Worm (Caenorhabditis elegans) whole organism, early embryonic: ENCODE results near the gene ZK370.6.

ENCODE experiments used
- B0310.2 ChIP-seq: sonication (generic microtip); optimal IDR thresholded peaks from 2 replicates; lab custom pipeline; 2016; ENCODE audit warnings: mild to moderate bottlenecking, missing genetic modification characterization, missing compliant biosample characterization
- F13C5.2 ChIP-seq: sonication (generic microtip); optimal IDR thresholded peaks from 2 replicates; lab custom pipeline; 2017; ENCODE audit warnings: mild to moderate bottlenecking, missing genetic modification characterization, inconsistent platforms, missing compliant biosample characterization
- ama-1 ChIP-seq: fragments of 150-350 bp; optimal IDR thresholded peaks from 2 replicates; lab custom pipeline; 2014
- ceh-36 ChIP-seq: sonication (generic microtip); optimal IDR thresholded peaks from 2 replicates; lab custom pipeline; 2016; ENCODE audit warnings: missing genetic modification characterization, inconsistent platforms, missing compliant biosample characterization
- hmg-4 ChIP-seq: fragments of 200-800 bp; sonication (Bioruptor generic); optimal IDR thresholded peaks from 2 replicates; lab custom pipeline; 2018; ENCODE audit warnings: mild to moderate bottlenecking, missing genetic modification characterization, missing compliant biosample characterization
- sea-1 ChIP-seq: fragments of 200-800 bp; sonication (Bioruptor generic); conservative IDR thresholded peaks from 2 replicates; pipeline ENCODE4 v1.3.6; 2022; ENCODE audit warnings: missing genetic modification characterization, missing compliant biosample characterization

DNA sequence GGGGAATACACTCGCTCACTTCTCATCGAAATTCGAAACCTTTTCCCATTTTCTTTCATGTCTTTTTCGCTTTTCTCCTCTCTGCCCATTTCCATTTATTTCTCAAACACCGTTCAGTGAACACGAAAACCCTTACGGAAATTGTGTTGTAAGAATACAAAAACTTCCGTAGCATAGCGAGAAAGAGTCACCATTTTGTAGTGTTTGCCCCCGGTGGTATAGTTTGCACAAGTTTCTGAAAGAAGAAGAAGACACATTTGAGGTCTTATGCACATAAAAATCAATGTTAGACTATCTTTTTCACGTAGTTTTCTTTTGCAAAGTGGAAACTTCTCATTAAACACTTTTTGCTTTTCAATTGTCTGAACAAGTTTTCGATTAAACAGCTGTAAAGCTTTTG, 24.5 kb downstream of the ZK370.6 start:
- TF ChIP-seq B0310.2 (tag; lab: Kevin White, UChicago) (no peak), hmg-4 (no peak), ceh-36 (tag; lab: Kevin White, UChicago) (no peak), F13C5.2 (tag; lab: Kevin White, UChicago) (no peak), ama-1 (lab: Kevin White, UChicago) (no peak), sea-1 (no peak)
